Worm (Caenorhabditis elegans) whole organism, mixed stage, embryonic: ENCODE data around the gene clec-222.

Experiments used
- lsy-2 ChIP-seq: fragments of 150-350 bp; optimal IDR thresholded peaks from 2 replicates; lab custom pipeline; 2014; ENCODE audit warnings: missing biosample characterization, missing genetic modification characterization
- nhr-237 ChIP-seq: fragments of 150-350 bp; optimal IDR thresholded peaks from 2 replicates; lab custom pipeline; 2014; ENCODE audit warnings: missing biosample characterization, missing genetic modification characterization
- snpc-4 ChIP-seq: fragments of 150-350 bp; optimal IDR thresholded peaks from 2 replicates; lab custom pipeline; 2014; ENCODE audit warnings: missing biosample characterization, missing genetic modification characterization
- unc-39 ChIP-seq: fragments of 150-350 bp; optimal IDR thresholded peaks from 2 replicates; lab custom pipeline; 2014; ENCODE audit warnings: missing biosample characterization, missing genetic modification characterization
- ztf-11 ChIP-seq: fragments of 150-350 bp; optimal IDR thresholded peaks from 2 replicates; lab custom pipeline; 2014; ENCODE audit warnings: missing biosample characterization, missing genetic modification characterization

DNA sequence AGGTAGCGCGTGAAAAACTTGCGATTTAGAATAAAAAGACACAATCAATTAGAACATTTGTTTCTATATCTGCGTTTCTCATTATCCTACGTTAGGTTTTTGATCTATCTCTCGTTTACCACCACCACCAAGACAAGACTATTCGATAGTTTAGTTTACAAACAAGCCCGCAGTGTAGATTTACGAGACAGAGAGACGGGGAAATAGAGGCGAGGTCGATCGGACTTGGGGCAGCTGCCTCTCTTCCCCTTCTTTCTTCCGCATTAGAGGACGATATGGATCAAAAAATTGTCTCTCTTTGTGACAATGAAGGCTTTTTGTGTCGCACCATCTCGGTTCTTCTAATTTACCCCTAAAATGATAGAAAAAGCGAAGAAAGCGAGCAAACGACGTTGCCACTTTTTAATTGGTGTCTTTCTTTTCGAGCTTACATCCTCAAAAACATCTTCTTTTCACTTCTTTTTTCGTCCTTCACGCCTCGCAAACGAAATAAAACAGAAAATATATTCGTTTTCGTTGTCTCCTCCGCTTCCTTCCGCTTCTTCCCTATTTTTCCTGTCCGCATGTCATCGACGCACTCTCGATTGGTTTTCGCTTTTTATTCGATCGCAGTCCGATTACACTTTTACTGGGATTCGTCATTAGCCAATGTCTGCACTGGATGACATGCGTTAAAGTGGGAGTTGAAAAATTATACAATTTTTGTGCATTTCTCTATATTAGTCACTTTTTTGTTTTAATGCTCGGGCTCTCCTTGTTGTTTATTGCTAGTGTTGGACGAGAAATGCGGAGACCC lies 10.5 kb downstream of the clec-222 start:
- TF ChIP-seq unc-39 (tag; lab: Kevin White, UChicago) (no peak), nhr-237 (no peak), ztf-11 (no peak), lsy-2 (no peak), snpc-4 (no peak)
